Worm (Caenorhabditis elegans): ENCODE measurements around the gene srt-55.
A peak's percentile ranks its signal among the peaks of the same experiment; 100 is the strongest.

srt-55 gene

DNA sequence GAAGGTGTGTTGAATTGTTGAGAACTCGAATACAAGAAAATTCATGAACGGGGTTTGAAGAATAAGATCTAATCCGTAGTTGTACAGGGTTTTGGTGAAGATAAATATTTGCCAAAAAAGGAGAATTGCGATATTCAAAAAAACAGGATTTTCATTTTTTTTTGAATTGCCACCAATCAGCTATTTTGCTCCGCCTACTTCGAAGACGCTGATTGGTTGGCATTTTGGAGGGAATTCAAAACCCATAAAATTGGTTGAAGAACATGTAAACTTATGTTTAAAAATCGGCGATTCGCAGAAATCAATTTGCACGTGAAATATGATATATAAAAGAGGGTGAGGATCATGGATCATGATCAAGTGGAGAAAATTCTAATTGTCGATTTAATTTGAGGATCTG lies 30.2 kb downstream of the srt-55 start:
- TF ChIP-seq lin-13 (tag; optimal IDR thresholded peaks at IDR 0.05), result no peak
- no peak for TF ChIP-seq ceh-83 (GFP tag; optimal IDR thresholded peaks at IDR 0.05)
- TF ChIP-seq nhr-2 (tag; optimal IDR thresholded peaks at IDR 0.05), result no peak
- no peak for TF ChIP-seq cnd-1 (tag; optimal IDR thresholded peaks at IDR 0.05)
- no peak for TF ChIP-seq ces-1 (GFP tag; optimal IDR thresholded peaks at IDR 0.05)
- no peak for TF ChIP-seq ham-2 (GFP tag; optimal IDR thresholded peaks at IDR 0.05)
- TF ChIP-seq nhr-76 (tag; optimal IDR thresholded peaks at IDR 0.05), result no peak
- TF ChIP-seq mep-1 (tag; optimal IDR thresholded peaks at IDR 0.05), result no peak
- TF ChIP-seq hlh-1 (tag; optimal IDR thresholded peaks at IDR 0.05), result no peak
- no peak for TF ChIP-seq zip-8 (tag; optimal IDR thresholded peaks at IDR 0.05)
- TF ChIP-seq mls-2 (tag; optimal IDR thresholded peaks at IDR 0.05), result no peak
- TF ChIP-seq unc-39 (tag; optimal IDR thresholded peaks at IDR 0.05), result no peak
- TF ChIP-seq nhr-237 (tag; optimal IDR thresholded peaks at IDR 0.05), result no peak
- TF ChIP-seq lsy-2 (tag; optimal IDR thresholded peaks at IDR 0.05), result no peak
- no peak for TF ChIP-seq elt-1 (tag; optimal IDR thresholded peaks at IDR 0.05; ENCODE audit: borderline replicate concordance, insufficient read depth)
- TF ChIP-seq mab-5 (tag; optimal IDR thresholded peaks at IDR 0.05), result no peak

DNA sequence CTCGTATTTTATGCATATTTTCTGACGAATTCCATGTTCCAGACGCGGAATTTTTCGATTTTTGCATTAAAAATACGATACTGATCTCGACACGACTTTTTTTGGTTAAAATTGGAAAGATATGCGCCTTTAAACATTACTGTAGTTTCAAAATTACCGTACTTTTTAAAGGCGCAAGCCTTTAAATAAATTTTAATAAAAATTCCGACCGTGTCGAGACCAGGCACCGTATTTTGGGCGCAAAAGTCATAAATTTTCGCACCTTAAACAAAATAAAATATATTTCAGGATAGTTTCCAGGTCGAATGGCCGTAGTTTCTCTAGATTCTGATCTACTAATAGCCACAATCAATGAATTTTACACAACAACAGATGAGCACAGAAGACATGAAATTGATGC lies 37.0 kb downstream of the srt-55 start, which contains the start of gene T16G12.6:
TSS of gene T16G12.6 (plus strand) at position 301 of the 400 bp plus-strand sequence.
- TF ChIP-seq drap-1 (GFP tag; optimal IDR thresholded peaks at IDR 0.05), result no peak
- TF ChIP-seq cnd-1 (tag; optimal IDR thresholded peaks at IDR 0.05), result no peak
- TF ChIP-seq unc-39 (tag; optimal IDR thresholded peaks at IDR 0.05), result no peak
- TF ChIP-seq ztf-11 (tag; optimal IDR thresholded peaks at IDR 0.05), result no peak
- no peak for TF ChIP-seq unc-62 (GFP tag; optimal IDR thresholded peaks at IDR 0.05)
- no peak for TF ChIP-seq nhr-237 (tag; optimal IDR thresholded peaks at IDR 0.05)
- no peak for TF ChIP-seq elt-3 (tag; optimal IDR thresholded peaks at IDR 0.05)
- TF ChIP-seq ceh-43 (GFP tag; optimal IDR thresholded peaks at IDR 0.05), result no peak
- TF ChIP-seq bed-3 (GFP tag; optimal IDR thresholded peaks at IDR 0.05), result no peak

DNA sequence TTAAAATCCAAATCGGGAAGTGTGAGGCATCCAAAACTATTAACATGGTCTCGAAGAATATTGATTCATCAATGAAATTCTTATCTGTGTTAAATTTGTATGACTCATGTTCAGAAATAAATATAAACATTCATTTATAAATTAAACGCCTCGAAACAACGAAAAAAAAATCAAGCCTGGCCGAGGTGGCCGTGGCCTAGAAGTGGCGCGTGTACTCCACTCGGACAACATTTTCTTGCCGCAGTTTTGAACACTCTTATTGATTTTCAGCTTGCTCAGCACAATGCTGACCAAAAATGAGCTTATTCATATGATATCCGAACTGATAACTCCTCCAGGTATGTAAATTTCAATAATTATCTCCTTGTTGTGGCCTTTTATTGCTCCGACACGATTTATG lies 42.1 kb downstream of the srt-55 start, which contains the start of gene ekl-6:
TSS of gene ekl-6 (plus strand) at position 265 of the 400 bp plus-strand sequence.
- no peak for TF ChIP-seq elt-1 (tag; optimal IDR thresholded peaks at IDR 0.05; ENCODE audit: borderline replicate concordance, insufficient read depth)
- TF ChIP-seq ceh-39 (tag; optimal IDR thresholded peaks at IDR 0.05), result no peak
- peak; percentile 5 for TF ChIP-seq sptf-1 (tag; optimal IDR thresholded peaks at IDR 0.05)
- TF ChIP-seq ceh-43 (GFP tag; optimal IDR thresholded peaks at IDR 0.05), result no peak
- TF ChIP-seq ztf-11 (tag; optimal IDR thresholded peaks at IDR 0.05), result no peak
- TF ChIP-seq blmp-1 (tag; optimal IDR thresholded peaks at IDR 0.05), result no peak
- no peak for TF ChIP-seq pha-4 (tag; optimal IDR thresholded peaks at IDR 0.05)
- no peak for TF ChIP-seq nhr-76 (tag; optimal IDR thresholded peaks at IDR 0.05)
- TF ChIP-seq bed-3 (GFP tag; optimal IDR thresholded peaks at IDR 0.05), result no peak
- peak; percentile 4 for TF ChIP-seq cnd-1 (tag; optimal IDR thresholded peaks at IDR 0.05)
- no peak for TF ChIP-seq unc-39 (tag; optimal IDR thresholded peaks at IDR 0.05)
- TF ChIP-seq ces-1 (GFP tag; optimal IDR thresholded peaks at IDR 0.05), result no peak
- TF ChIP-seq elt-3 (tag; optimal IDR thresholded peaks at IDR 0.05), result no peak
- no peak for TF ChIP-seq lsy-2 (tag; optimal IDR thresholded peaks at IDR 0.05)
- no peak for TF ChIP-seq drap-1 (GFP tag; optimal IDR thresholded peaks at IDR 0.05)

DNA sequence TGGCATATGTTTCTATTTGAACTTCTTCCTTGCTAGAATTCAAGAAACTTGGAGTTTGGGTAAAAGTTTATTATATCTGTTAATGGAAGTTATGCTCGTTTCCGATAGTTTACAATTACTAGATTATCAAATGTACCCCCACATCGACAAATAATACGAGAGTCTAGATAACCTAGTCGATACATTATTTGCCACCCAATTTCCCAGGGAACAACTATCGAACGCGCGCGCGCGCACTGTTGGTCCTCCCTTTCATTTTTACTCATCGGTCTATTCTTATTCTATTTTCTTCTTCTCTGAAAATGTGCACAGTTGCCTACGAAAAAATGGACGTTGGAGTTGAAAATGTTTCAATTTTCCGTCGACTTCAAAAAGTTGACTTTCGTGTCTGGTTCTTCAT lies 45.7 kb downstream of the srt-55 start, which contains the start of gene T16G12.13:
TSS of gene T16G12.13 (plus strand) at position 293 of the 400 bp plus-strand sequence.
- TF ChIP-seq nhr-28 (tag; optimal IDR thresholded peaks at IDR 0.05) (no peak), M03D4.4 (tag; optimal IDR thresholded peaks at IDR 0.05) (no peak), mep-1 (tag; optimal IDR thresholded peaks at IDR 0.05) (no peak)

DNA sequence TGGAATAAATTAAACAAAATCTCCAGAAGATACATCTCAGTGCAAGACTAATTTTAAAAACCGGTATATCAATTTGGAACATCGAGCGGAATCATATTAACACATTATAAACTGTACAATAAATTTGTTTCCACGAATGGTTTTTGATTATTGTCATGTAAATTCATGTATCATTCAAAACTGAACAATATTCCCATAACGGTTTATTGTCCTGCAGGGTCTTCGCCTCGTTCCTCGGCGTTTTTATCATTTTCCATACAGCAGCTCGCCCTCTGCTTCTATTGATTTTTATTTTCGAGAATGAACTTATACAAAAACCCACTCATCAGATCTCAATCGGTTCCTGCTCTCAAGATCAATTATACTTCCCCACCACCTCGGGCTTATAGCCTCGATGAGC lies 47.3 kb downstream of the srt-55 start, which contains the start of gene T16G12.8:
TSS of gene T16G12.8 (plus strand) at position 301 of the 400 bp plus-strand sequence.
- TF ChIP-seq flh-1 (GFP tag; optimal IDR thresholded peaks at IDR 0.05) (no peak), snpc-4 (tag; optimal IDR thresholded peaks at IDR 0.05) (no peak), ceh-83 (GFP tag; optimal IDR thresholded peaks at IDR 0.05) (no peak), nhr-28 (tag; optimal IDR thresholded peaks at IDR 0.05) (no peak), nhr-12 (tag; optimal IDR thresholded peaks at IDR 0.05) (no peak), sem-2 (GFP tag; optimal IDR thresholded peaks at IDR 0.05) (no peak), elt-1 (tag; optimal IDR thresholded peaks at IDR 0.05; ENCODE audit: borderline replicate concordance, insufficient read depth) (no peak), nhr-76 (tag; optimal IDR thresholded peaks at IDR 0.05) (no peak), mls-2 (tag; optimal IDR thresholded peaks at IDR 0.05) (no peak), lin-32 (GFP tag; optimal IDR thresholded peaks at IDR 0.05) (no peak), nhr-237 (tag; optimal IDR thresholded peaks at IDR 0.05) (no peak)
